Fruit fly (Drosophila melanogaster): ENCODE data around the gene CG15478.
A peak's percentile ranks its signal among the peaks of the same experiment; 100 is the strongest.

CG15478 gene

dm6 chrX:7700239-7700793, 17.4 kb downstream of the CG15478 start (continued):
- no peak for TF ChIP-seq Scr (GFP tag; IDR thresholded peaks at IDR 0.05; ENCODE audit: partially characterized antibody)
- peak; percentile 84 for TF ChIP-seq CG32767 (GFP tag; IDR thresholded peaks at IDR 0.05)
- TF ChIP-seq CG12299 (tag; optimal IDR thresholded peaks at IDR 0.05), result peak; percentile 77
- TF ChIP-seq CG14014 (GFP tag; IDR thresholded peaks at IDR 0.05), result peak; percentile 95
- TF ChIP-seq CG11696 (GFP tag; IDR thresholded peaks at IDR 0.05), result peak; percentile 77
- TF ChIP-seq sna (GFP tag; IDR thresholded peaks at IDR 0.05; ENCODE audit: partially characterized antibody), result no peak
- no peak for TF ChIP-seq Dfd (GFP tag; optimal IDR thresholded peaks at IDR 0.05)
- TF ChIP-seq MTF-1 (GFP tag; optimal IDR thresholded peaks at IDR 0.05; ENCODE audit: borderline replicate concordance), result peak; percentile 77
- peak; percentile 92 for TF ChIP-seq repo (GFP tag; optimal IDR thresholded peaks at IDR 0.05)
- TF ChIP-seq hkb (optimal IDR thresholded peaks at IDR 0.05), result no peak
- peak; percentile 92 for TF ChIP-seq hkb (GFP tag; IDR thresholded peaks at IDR 0.05)
- TF ChIP-seq CG8281 (tag; optimal IDR thresholded peaks at IDR 0.05), result peak; percentile 55
- TF ChIP-seq cato (GFP tag; optimal IDR thresholded peaks at IDR 0.05; ENCODE audit: borderline replicate concordance), result peak; percentile 74
- TF ChIP-seq Mrtf (GFP tag; IDR thresholded peaks at IDR 0.05), result peak; percentile 94
- peak; percentile 85 for TF ChIP-seq ash1 (GFP tag; optimal IDR thresholded peaks at IDR 0.05)
- peak; percentile 37 for TF ChIP-seq CG2202 (tag; optimal IDR thresholded peaks at IDR 0.05)
- TF ChIP-seq CG7928 (GFP tag; optimal IDR thresholded peaks at IDR 0.05), result peak; percentile 60
- TF ChIP-seq corto (GFP tag; optimal IDR thresholded peaks at IDR 0.05), result peak; percentile 50
- no peak for TF ChIP-seq Dll (GFP tag; IDR thresholded peaks at IDR 0.05; ENCODE audit: partially characterized antibody)
- TF ChIP-seq CG7271 (tag; optimal IDR thresholded peaks at IDR 0.05), result no peak
- no peak for TF ChIP-seq HLH4C (GFP tag; IDR thresholded peaks at IDR 0.05; ENCODE audit: partially characterized antibody)
- peak; percentile 71 for TF ChIP-seq CG18011 (GFP tag; optimal IDR thresholded peaks at IDR 0.05)
- peak; percentile 59 for TF ChIP-seq dmrt11E (tag; optimal IDR thresholded peaks at IDR 0.05)
- TF ChIP-seq crc (GFP tag; optimal IDR thresholded peaks at IDR 0.05), result peak; percentile 78
- no peak for TF ChIP-seq Elba2 (GFP tag; optimal IDR thresholded peaks at IDR 0.05)
- TF ChIP-seq Hr3 (GFP tag; optimal IDR thresholded peaks at IDR 0.05), result peak; percentile 83
- peak; percentile 88 for TF ChIP-seq dimm (GFP tag; IDR thresholded peaks at IDR 0.05)
- peak; percentile 95 for TF ChIP-seq CG15269 (tag; optimal IDR thresholded peaks at IDR 0.05)
- TF ChIP-seq unpg (GFP tag; optimal IDR thresholded peaks at IDR 0.05), result peak; percentile 92
- peak; percentile 85 for TF ChIP-seq CG30431 (GFP tag; optimal IDR thresholded peaks at IDR 0.05)
- TF ChIP-seq Ravus (GFP tag; IDR thresholded peaks at IDR 0.05), result peak; percentile 86
- peak; percentile 89 for TF ChIP-seq CG31441 (GFP tag; IDR thresholded peaks at IDR 0.05)
- TF ChIP-seq chif (GFP tag; optimal IDR thresholded peaks at IDR 0.05), result peak; percentile 89 to 92
- peak; percentile 87 for TF ChIP-seq maf-S (GFP tag; optimal IDR thresholded peaks at IDR 0.05)
- no peak for TF ChIP-seq Sin3A (optimal IDR thresholded peaks at IDR 0.05)
- TF ChIP-seq wor (GFP tag; IDR thresholded peaks at IDR 0.05), result peak; percentile 88
- peak; percentile 80 for TF ChIP-seq cas (GFP tag; IDR thresholded peaks at IDR 0.05)
- peak; percentile 89 for TF ChIP-seq CrebB (tag; optimal IDR thresholded peaks at IDR 0.05)
- TF ChIP-seq Atf-2 (GFP tag; optimal IDR thresholded peaks at IDR 0.05), result peak; percentile 93
- TF ChIP-seq sug (tag; optimal IDR thresholded peaks at IDR 0.05), result peak; percentile 88
- TF ChIP-seq sqz (GFP tag; optimal IDR thresholded peaks at IDR 0.05), result peak; percentile 83
- TF ChIP-seq fd64A (GFP tag; optimal IDR thresholded peaks at IDR 0.05), result peak; percentile 84
- peak; percentile 82 for TF ChIP-seq Mes4 (GFP tag; optimal IDR thresholded peaks at IDR 0.05)
- TF ChIP-seq lab (GFP tag; optimal IDR thresholded peaks at IDR 0.05), result peak; percentile 95
- TF ChIP-seq jigr1 (GFP tag; IDR thresholded peaks at IDR 0.05), result peak; percentile 89
- TF ChIP-seq Dp (GFP tag; optimal IDR thresholded peaks at IDR 0.05), result no peak
- TF ChIP-seq lbe (GFP tag; optimal IDR thresholded peaks at IDR 0.05), result peak; percentile 23
- TF ChIP-seq CG13424 (tag; optimal IDR thresholded peaks at IDR 0.05), result peak; percentile 92
- peak; percentile 85 for TF ChIP-seq CG7357 (GFP tag; IDR thresholded peaks at IDR 0.05)
- peak; percentile 81 to 91 for TF ChIP-seq Hr51 (GFP tag; optimal IDR thresholded peaks at IDR 0.05)

Data from whole organism, embryonic.